Fruit fly (Drosophila melanogaster) whole organism, prepupa: ENCODE measurements around the gene CG6154.

Experiments
- Blimp-1 ChIP-seq: fragments of 200-800 bp; sonication (Bioruptor generic); optimal IDR thresholded peaks from 3 replicates; lab custom pipeline; 2017; ENCODE audit warnings: missing biosample characterization, missing genetic modification characterization, mild to moderate bottlenecking, moderate library complexity, missing genetic modification reagents
- CG10631 ChIP-seq: fragments of 200-800 bp; sonication (Bioruptor generic); optimal IDR thresholded peaks from 2 replicates; lab custom pipeline; 2016; ENCODE audit warnings: missing biosample characterization, missing genetic modification characterization
- CG10669 ChIP-seq: fragments of 200-800 bp; sonication (Bioruptor generic); optimal IDR thresholded peaks from 3 replicates; lab custom pipeline; 2018; ENCODE audit warnings: missing biosample characterization, mild to moderate bottlenecking, missing genetic modification characterization, moderate library complexity
- CG11294 ChIP-seq: fragments of 200-800 bp; sonication (Bioruptor generic); IDR thresholded peaks from 2 replicates; pipeline ENCODE4 v1.3.6; 2022; ENCODE audit warnings: missing biosample characterization, missing genetic modification characterization
- CG15336 ChIP-seq: fragments of 200-800 bp; sonication (Bioruptor generic); IDR thresholded peaks from 2 replicates; pipeline ENCODE4 v1.3.6; 2022; ENCODE audit warnings: missing biosample characterization, missing genetic modification characterization
- CG3032 ChIP-seq: fragments of 200-800 bp; optimal IDR thresholded peaks from 2 replicates; lab custom pipeline; 2019; ENCODE audit warnings: missing biosample characterization, mild to moderate bottlenecking, missing genetic modification characterization, moderate library complexity
- CG32006 ChIP-seq: fragments of 200-800 bp; sonication (Bioruptor generic); optimal IDR thresholded peaks from 3 replicates; lab custom pipeline; 2017; ENCODE audit warnings: missing biosample characterization, mild to moderate bottlenecking, missing genetic modification characterization
- CG34406 ChIP-seq: fragments of 200-800 bp; sonication (Bioruptor generic); optimal IDR thresholded peaks from 3 replicates; lab custom pipeline; 2016; ENCODE audit warnings: missing biosample characterization, missing genetic modification characterization
- CG3919 ChIP-seq: fragments of 200-800 bp; sonication (Bioruptor generic); optimal IDR thresholded peaks from 3 replicates; lab custom pipeline; 2016; ENCODE audit warnings: missing biosample characterization, missing genetic modification characterization
- CG6163 ChIP-seq: fragments of 200-800 bp; sonication (Bioruptor generic); IDR thresholded peaks from 3 replicates; pipeline ENCODE4 v1.3.6; 2022; ENCODE audit warnings: missing biosample characterization, missing genetic modification characterization
- CG6276 ChIP-seq: fragments of 200-800 bp; sonication (Bioruptor generic); optimal IDR thresholded peaks from 2 replicates; lab custom pipeline; 2017; ENCODE audit warnings: missing biosample characterization, mild to moderate bottlenecking, missing genetic modification characterization
- CG6792 ChIP-seq: fragments of 200-800 bp; sonication (Bioruptor generic); optimal IDR thresholded peaks from 3 replicates; lab custom pipeline; 2016; ENCODE audit warnings: missing biosample characterization, missing genetic modification characterization
- CG6808 ChIP-seq: fragments of 200-800 bp; sonication (Bioruptor generic); optimal IDR thresholded peaks from 3 replicates; lab custom pipeline; 2017; ENCODE audit warnings: missing biosample characterization, missing genetic modification characterization, mild to moderate bottlenecking, moderate library complexity, missing genetic modification reagents
- CG6854 ChIP-seq: fragments of 200-800 bp; sonication (Bioruptor generic); optimal IDR thresholded peaks from 2 replicates; lab custom pipeline; 2017; ENCODE audit warnings: missing biosample characterization, mild to moderate bottlenecking, missing genetic modification characterization
- CG7368 ChIP-seq: fragments of 200-800 bp; sonication (Bioruptor generic); optimal IDR thresholded peaks from 3 replicates; lab custom pipeline; 2016; ENCODE audit warnings: missing biosample characterization, missing genetic modification characterization
- CG8119 ChIP-seq: fragments of 200-800 bp; sonication (Bioruptor generic); IDR thresholded peaks from 3 replicates; pipeline ENCODE4 v1.3.6; 2022; ENCODE audit warnings: missing biosample characterization, missing genetic modification characterization
- CG8319 ChIP-seq: fragments of 200-800 bp; sonication (Bioruptor generic); optimal IDR thresholded peaks from 3 replicates; lab custom pipeline; 2016; ENCODE audit warnings: missing biosample characterization, missing genetic modification characterization
- CG8632 ChIP-seq: fragments of 200-800 bp; sonication (Bioruptor generic); optimal IDR thresholded peaks from 3 replicates; lab custom pipeline; 2016; ENCODE audit warnings: missing biosample characterization, missing genetic modification characterization
- Eip78C ChIP-seq: fragments of 200-800 bp; sonication (Bioruptor generic); peaks from one replicate; lab custom pipeline; 2016; ENCODE audit warnings: missing biosample characterization, missing genetic modification characterization
- Eip93F ChIP-seq: fragments of 200-800 bp; sonication (Bioruptor generic); optimal IDR thresholded peaks from 2 replicates; lab custom pipeline; 2016; ENCODE audit warnings: missing biosample characterization, mild to moderate bottlenecking, missing genetic modification characterization
- Gug ChIP-seq: fragments of 200-800 bp; sonication (Bioruptor generic); IDR thresholded peaks from 2 replicates; pipeline ENCODE4 v1.3.6; 2022; ENCODE audit warnings: missing biosample characterization, missing genetic modification characterization
- Hr38 ChIP-seq: sonication (Bioruptor generic); optimal IDR thresholded peaks from 2 replicates; lab custom pipeline; 2016; ENCODE audit warnings: missing biosample characterization, missing genetic modification characterization
- Lpt ChIP-seq: fragments of 200-800 bp; sonication (Bioruptor generic); optimal IDR thresholded peaks from 3 replicates; lab custom pipeline; 2016; ENCODE audit warnings: missing biosample characterization, missing genetic modification characterization
- achi ChIP-seq: fragments of 200-800 bp; sonication (Bioruptor generic); optimal IDR thresholded peaks from 3 replicates; lab custom pipeline; 2016; ENCODE audit warnings: missing biosample characterization, missing genetic modification characterization
- cyc ChIP-seq: fragments of 200-800 bp; sonication (Bioruptor generic); optimal IDR thresholded peaks from 3 replicates; lab custom pipeline; 2016; ENCODE audit warnings: missing biosample characterization, missing genetic modification characterization
- dac ChIP-seq: fragments of 200-800 bp; sonication (Bioruptor generic); optimal IDR thresholded peaks from 2 replicates; lab custom pipeline; 2017; ENCODE audit warnings: missing biosample characterization, mild to moderate bottlenecking, missing genetic modification characterization
- eg ChIP-seq: fragments of 200-800 bp; sonication (Bioruptor generic); IDR thresholded peaks from 3 replicates; pipeline ENCODE4 v1.3.6; 2022; ENCODE audit warnings: missing biosample characterization, missing genetic modification characterization
- esn ChIP-seq: fragments of 200-800 bp; sonication (Bioruptor generic); optimal IDR thresholded peaks from 2 replicates; lab custom pipeline; 2016; ENCODE audit warnings: missing biosample characterization, mild to moderate bottlenecking, missing genetic modification characterization, moderate library complexity
- fd59A ChIP-seq: fragments of 200-800 bp; sonication (Bioruptor generic); optimal IDR thresholded peaks from 2 replicates; lab custom pipeline; 2017; ENCODE audit warnings: missing biosample characterization, mild to moderate bottlenecking, missing genetic modification characterization, missing genetic modification reagents
- fkh ChIP-seq: fragments of 200-800 bp; sonication (Bioruptor generic); optimal IDR thresholded peaks from 3 replicates; lab custom pipeline; 2017; ENCODE audit warnings: missing biosample characterization, mild to moderate bottlenecking, missing genetic modification characterization, moderate library complexity
- lz ChIP-seq: fragments of 200-800 bp; sonication (Bioruptor generic); optimal IDR thresholded peaks from 3 replicates; lab custom pipeline; 2016; ENCODE audit warnings: missing biosample characterization, missing genetic modification characterization
- net ChIP-seq: fragments of 200-800 bp; sonication (Bioruptor generic); optimal IDR thresholded peaks from 3 replicates; lab custom pipeline; 2016; ENCODE audit warnings: missing biosample characterization, missing genetic modification characterization
- svp ChIP-seq: fragments of 200-800 bp; sonication (Bioruptor generic); peaks from one replicate; lab custom pipeline; 2016; ENCODE audit warnings: missing biosample characterization, missing genetic modification characterization
- topi ChIP-seq: fragments of 200-800 bp; sonication (Bioruptor generic); optimal IDR thresholded peaks from 3 replicates; lab custom pipeline; 2016; ENCODE audit warnings: missing biosample characterization, missing genetic modification characterization
- vri ChIP-seq: fragments of 200-800 bp; sonication (Bioruptor generic); optimal IDR thresholded peaks from 3 replicates; lab custom pipeline; 2016; ENCODE audit warnings: missing biosample characterization, mild to moderate bottlenecking, missing genetic modification characterization

The CG6154 gene

DNA sequence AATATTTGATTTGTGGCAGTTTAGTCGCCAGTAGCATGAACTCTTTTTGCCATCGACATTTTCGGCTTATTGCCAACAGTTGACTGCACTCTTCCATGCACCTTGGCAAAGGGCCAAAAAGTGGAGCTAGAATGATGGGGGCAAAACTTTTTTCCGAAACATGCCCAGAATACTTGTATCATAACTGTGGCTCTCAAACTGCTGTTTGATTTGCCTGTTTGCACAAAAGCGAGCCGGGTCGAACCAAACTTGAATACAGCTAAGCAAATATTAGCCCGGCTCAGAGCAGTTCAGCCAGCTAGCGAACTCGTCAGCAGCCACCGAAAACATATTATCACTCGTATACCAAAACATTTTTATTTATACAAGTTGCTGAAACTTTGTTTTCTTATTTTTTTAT is 23.5 kb upstream of the CG6154 start:
- TF ChIP-seq dac (GFP tag; lab: Kevin White, UChicago) (no peak), fd59A (GFP tag; lab: Kevin White, UChicago) (no peak), vri (GFP tag; lab: Kevin White, UChicago) (no peak), fkh (peak; percentile 97)

dm6 chr3R:26242454-26243082 is 19.9 kb upstream of the CG6154 start:
- no peak for TF ChIP-seq CG8119
- no peak for TF ChIP-seq CG7368

- TF ChIP-seq CG3032 (tag; lab: Kevin White, UChicago) (no peak), achi (peak; percentile 48), CG6163 (GFP tag; lab: Robert Waterston, UW) (0 out of 3 replicates have a peak, but pooled peaks have one; percentile 13), Hr38 (GFP tag; lab: Kevin White, UChicago) (no peak), CG6276 (GFP tag; lab: Kevin White, UChicago) (peak; percentile 45), net (GFP tag; lab: Kevin White, UChicago) (peak; percentile 7), Gug (GFP tag; lab: Robert Waterston, UW) (peak; percentile 42; the same call in 1 of the 2 replicates), CG11294 (GFP tag; lab: Robert Waterston, UW) (peak; percentile 51; the same call in 1 of the 2 replicates), eg (GFP tag; lab: Robert Waterston, UW) (peak; percentile 75), svp (GFP tag; lab: Kevin White, UChicago) (peak; percentile 56), CG15336 (GFP tag; lab: Robert Waterston, UW) (peak; percentile 67), CG6808 (GFP tag; lab: Kevin White, UChicago) (peak; percentile 9), Eip78C (GFP tag; lab: Kevin White, UChicago) (peak; percentile 59), CG32006 (peak; percentile 21), vri (GFP tag; lab: Kevin White, UChicago) (no peak), CG8119 (peak; percentile 52; the same call in 1 of the 3 replicates), esn (GFP tag; lab: Kevin White, UChicago) (no peak), CG10631 (GFP tag; lab: Kevin White, UChicago) (peak; percentile 26), Blimp-1 (GFP tag; lab: Kevin White, UChicago) (no peak), cyc (peak; percentile 19), CG10669 (GFP tag; lab: Kevin White, UChicago) (peak; percentile 19), CG3919 (peak; percentile 35)
- TF ChIP-seq, all 60 proteins: peak for 17
Measured at dm6 chr3R:26247801-26248525, 14.5 kb upstream of the CG6154 start.

dm6 chr3R:26249832-26250231 is 12.6 kb upstream of the CG6154 start:
- TF ChIP-seq CG6792 (no peak), CG6276 (GFP tag; lab: Kevin White, UChicago) (no peak), CG6854 (GFP tag; lab: Kevin White, UChicago) (no peak), CG8319 (GFP tag; lab: Kevin White, UChicago) (no peak), vri (GFP tag; lab: Kevin White, UChicago) (no peak), Eip93F (no peak), net (GFP tag; lab: Kevin White, UChicago) (no peak), CG8119 (no peak), svp (GFP tag; lab: Kevin White, UChicago) (no peak), CG34406 (GFP tag; lab: Kevin White, UChicago) (no peak), dac (GFP tag; lab: Kevin White, UChicago) (no peak), CG8632 (GFP tag; lab: Kevin White, UChicago) (no peak), Lpt (no peak), topi (GFP tag; lab: Kevin White, UChicago) (no peak), CG11294 (GFP tag; lab: Robert Waterston, UW) (no peak), esn (GFP tag; lab: Kevin White, UChicago) (no peak), CG10669 (GFP tag; lab: Kevin White, UChicago) (no peak), lz (GFP tag; lab: Kevin White, UChicago) (no peak)
